Worm (Caenorhabditis elegans) whole organism, midembryonic: ENCODE data around the gene cpg-1.

Experiments used
- T22C8.4 ChIP-seq: fragments of 200-800 bp; sonication (Bioruptor generic); IDR thresholded peaks from 2 replicates; pipeline ENCODE4 v1.3.6; 2022; ENCODE audit warnings: missing genetic modification characterization, missing compliant biosample characterization
- klf-2 ChIP-seq: fragments of 200-800 bp; sonication (Bioruptor generic); conservative IDR thresholded peaks from 2 replicates; pipeline ENCODE4 v1.3.6; 2022; ENCODE audit warnings: missing genetic modification reagents, missing genetic modification characterization, missing compliant biosample characterization
- med-1 ChIP-seq: sonication (generic microtip); optimal IDR thresholded peaks from 2 replicates; lab custom pipeline; 2017; ENCODE audit warnings: missing genetic modification characterization, mild to moderate bottlenecking, missing compliant biosample characterization, antibody characterized with exemption, missing genetic modification reagents; ENCODE audit not compliant: insufficient read depth
- ref-1 ChIP-seq: fragments of 200-800 bp; sonication (Bioruptor generic); conservative IDR thresholded peaks from 2 replicates; pipeline ENCODE4 v1.3.6; 2022; ENCODE audit warnings: missing genetic modification reagents, missing genetic modification characterization, missing compliant biosample characterization
- tab-1 ChIP-seq: fragments of 200-800 bp; sonication (Bioruptor generic); IDR thresholded peaks from 2 replicates; pipeline ENCODE4 v1.3.6; 2022; ENCODE audit warnings: missing genetic modification characterization, missing compliant biosample characterization

- TF ChIP-seq T22C8.4 (no peak), ref-1 (GFP tag; lab: Robert Waterston, UW) (no peak), med-1 (GFP tag; lab: Kevin White, UChicago) (no peak), klf-2 (GFP tag; lab: Robert Waterston, UW) (no peak), tab-1 (GFP tag; lab: Robert Waterston, UW) (no peak)
Observed at ce11 chrIII:4495250-4495649, 6.1 kb downstream of the cpg-1 start.
